Worm (Caenorhabditis elegans): ENCODE measurements around the gene bas-1.

DNA sequence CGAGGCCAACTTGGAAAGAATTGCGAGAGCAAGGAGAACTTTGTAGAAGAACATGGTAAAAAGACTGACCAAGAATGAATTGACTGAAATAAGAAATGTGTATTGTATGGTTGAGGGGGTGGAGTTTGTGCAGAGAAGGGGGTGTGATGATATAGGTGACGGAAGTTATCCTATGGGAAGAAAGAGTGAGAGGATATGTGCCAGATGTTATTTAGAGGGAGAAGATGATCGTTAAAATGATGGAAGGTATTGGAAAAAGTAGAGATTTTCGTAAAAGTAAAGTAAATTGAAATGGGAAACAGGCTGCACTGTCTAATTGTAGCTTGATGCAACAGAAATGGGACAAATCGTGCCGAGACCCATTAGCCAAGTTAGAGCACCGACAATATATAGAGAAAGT is 44.9 kb downstream of the bas-1 start, which contains the start of gene sdz-21:
- TF ChIP-seq T22C8.4 (GFP tag; IDR thresholded peaks at IDR 0.05) (no peak), flt-1 (GFP tag; IDR thresholded peaks at IDR 0.05) (no peak), klf-2 (GFP tag; conservative IDR thresholded peaks at IDR 0.05) (no peak), tab-1 (GFP tag; IDR thresholded peaks at IDR 0.05) (no peak), med-1 (GFP tag; optimal IDR thresholded peaks at IDR 0.05; ENCODE audit: insufficient read depth) (no peak)
